Worm (Caenorhabditis elegans): ENCODE data around the gene pitr-5.

pitr-5 gene

ce11 chrV:7153046-7153445 lies 31.6 kb upstream of the pitr-5 start, which contains the start of gene fat-7:
fat-7 (minus strand) TSS chrV:7153146.
- TF ChIP-seq efl-1 (optimal IDR thresholded peaks at IDR 0.05) (no peak), efl-1 (GFP tag; optimal IDR thresholded peaks at IDR 0.05 in 1 of 2) (peak in 1 of 2 experiments; percentile 30), aly-2 (tag; optimal IDR thresholded peaks at IDR 0.05) (no peak)

ce11 chrV:7156079-7156478 lies 28.6 kb upstream of the pitr-5 start, which contains the start of gene F10D2.10:
F10D2.10 (minus strand) TSS chrV:7156179.
- no peak for TF ChIP-seq efl-1 (optimal IDR thresholded peaks at IDR 0.05)
- TF ChIP-seq efl-1 (GFP tag; optimal IDR thresholded peaks at IDR 0.05 in 1 of 2): no peak
- no peak for TF ChIP-seq lin-35 (GFP tag; optimal IDR thresholded peaks at IDR 0.05)
- TF ChIP-seq isw-1 (GFP tag; IDR thresholded peaks at IDR 0.05): no peak
- no peak for TF ChIP-seq grh-1 (GFP tag; IDR thresholded peaks at IDR 0.05)
- no peak for TF ChIP-seq mef-2 (tag; optimal IDR thresholded peaks at IDR 0.05)

ce11 chrV:7157089-7157488 lies 27.6 kb upstream of the pitr-5 start, which contains the start of gene ugt-39:
ugt-39 (plus strand) TSS chrV:7157142.
- no peak for TF ChIP-seq isw-1 (GFP tag; IDR thresholded peaks at IDR 0.05)
- TF ChIP-seq lin-35 (GFP tag; optimal IDR thresholded peaks at IDR 0.05): no peak
- no peak for TF ChIP-seq ztf-4 (tag; optimal IDR thresholded peaks at IDR 0.05)
- TF ChIP-seq aly-2 (tag; optimal IDR thresholded peaks at IDR 0.05): no peak
- TF ChIP-seq nhr-20 (tag; optimal IDR thresholded peaks at IDR 0.05): peak; percentile 20
- TF ChIP-seq elt-2 (tag; optimal IDR thresholded peaks at IDR 0.05): peak; percentile 62
- no peak for TF ChIP-seq C34B4.2 (tag; optimal IDR thresholded peaks at IDR 0.05)
- no peak for TF ChIP-seq nhr-71 (tag; optimal IDR thresholded peaks at IDR 0.05)
- TF ChIP-seq vab-15 (tag; optimal IDR thresholded peaks at IDR 0.05): no peak
- TF ChIP-seq lin-14 (GFP tag; optimal IDR thresholded peaks at IDR 0.05): peak; percentile 41
- no peak for TF ChIP-seq ceh-88 (GFP tag; IDR thresholded peaks at IDR 0.05)
- TF ChIP-seq alr-1 (tag; optimal IDR thresholded peaks at IDR 0.05; ENCODE audit: borderline replicate concordance): no peak
- TF ChIP-seq zag-1 (tag; optimal IDR thresholded peaks at IDR 0.05): no peak
- no peak for TF ChIP-seq nhr-47 (tag; optimal IDR thresholded peaks at IDR 0.05)
- TF ChIP-seq efl-3 (GFP tag; optimal IDR thresholded peaks at IDR 0.05): no peak
- no peak for TF ChIP-seq hpl-2 (GFP tag; optimal IDR thresholded peaks at IDR 0.05)
- TF ChIP-seq dsc-1 (tag; optimal IDR thresholded peaks at IDR 0.05): no peak
- no peak for TF ChIP-seq skn-1 (tag; optimal IDR thresholded peaks at IDR 0.05)
- TF ChIP-seq aha-1 (tag; optimal IDR thresholded peaks at IDR 0.05): no peak
- TF ChIP-seq elt-3 (tag; optimal IDR thresholded peaks at IDR 0.05): peak in 3 of 6 experiments; percentile 17 to 42 (median 41)
- TF ChIP-seq F16B12.6 (tag; optimal IDR thresholded peaks at IDR 0.05): no peak
- TF ChIP-seq snpc-4 (tag; optimal IDR thresholded peaks at IDR 0.05): no peak
- TF ChIP-seq blmp-1 (tag; optimal IDR thresholded peaks at IDR 0.05): no peak
- no peak for TF ChIP-seq grh-1 (GFP tag; IDR thresholded peaks at IDR 0.05)
- TF ChIP-seq egl-27 (tag; optimal IDR thresholded peaks at IDR 0.05): no peak
- TF ChIP-seq fkh-10 (GFP tag; optimal IDR thresholded peaks at IDR 0.05): no peak
- TF ChIP-seq ztf-11 (tag; optimal IDR thresholded peaks at IDR 0.05): no peak
- no peak for TF ChIP-seq efl-1 (optimal IDR thresholded peaks at IDR 0.05)
- TF ChIP-seq efl-1 (GFP tag; optimal IDR thresholded peaks at IDR 0.05 in 1 of 2): no peak
- no peak for TF ChIP-seq mef-2 (tag; optimal IDR thresholded peaks at IDR 0.05)
- no peak for TF ChIP-seq pag-3 (tag; optimal IDR thresholded peaks at IDR 0.05; ENCODE audit: borderline replicate concordance, insufficient read depth)
- no peak for TF ChIP-seq egl-13 (tag; optimal IDR thresholded peaks at IDR 0.05)
- TF ChIP-seq unc-86 (tag; optimal IDR thresholded peaks at IDR 0.05): no peak
- TF ChIP-seq tbx-2 (tag; optimal IDR thresholded peaks at IDR 0.05): no peak
- no peak for TF ChIP-seq swsn-7 (tag; optimal IDR thresholded peaks at IDR 0.05)
- TF ChIP-seq snu-23 (GFP tag; optimal IDR thresholded peaks at IDR 0.05): peak; percentile 5
- no peak for TF ChIP-seq ceh-82 (tag; optimal IDR thresholded peaks at IDR 0.05)
- no peak for TF ChIP-seq ceh-8 (GFP tag; optimal IDR thresholded peaks at IDR 0.05)

All from whole organism, L1 larva.